Worm (Caenorhabditis elegans): ENCODE data around the gene B0273.1.
"Not testable (repeated sequence)": the region's sequence is repeated elsewhere in the genome, so short reads cannot be mapped to it uniquely, and the experiment has no call there.

The B0273.1 gene

DNA sequence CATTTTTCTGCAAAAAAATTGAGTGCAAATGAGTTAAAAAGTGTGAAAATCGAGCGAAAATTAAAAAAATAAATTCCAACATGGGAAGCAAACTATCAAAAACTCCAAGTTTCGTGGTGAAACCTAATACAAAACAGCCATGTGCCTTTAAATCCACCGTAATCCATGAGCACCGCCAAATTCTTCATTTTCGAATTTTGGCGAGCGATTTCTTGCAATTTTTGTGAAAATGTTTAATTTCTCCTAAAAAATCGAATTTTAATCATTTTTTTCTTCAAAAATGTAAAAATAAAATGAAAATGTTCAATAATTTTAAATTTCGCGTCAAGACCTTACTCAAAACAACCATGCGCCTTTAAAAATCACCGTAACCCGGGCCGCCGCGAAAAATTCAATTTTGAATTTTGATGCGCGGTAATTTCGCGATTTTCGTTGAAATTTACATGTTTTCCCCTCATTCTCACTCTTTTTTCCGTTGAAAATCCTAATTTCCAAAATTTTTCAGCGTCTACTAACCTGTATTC is 7.5 kb upstream of the B0273.1 start, which contains the start of the genes snpc-3.1 and puf-7:
snpc-3.1 (minus strand) TSS at position 51 of the 524 bp plus-strand sequence.
puf-7 (plus strand) TSS at position 506 of the 524 bp plus-strand sequence.
- TF ChIP-seq tab-1 (GFP tag; IDR thresholded peaks at IDR 0.05); ref-1 (GFP tag; conservative IDR thresholded peaks at IDR 0.05); T22C8.4 (GFP tag; IDR thresholded peaks at IDR 0.05): not testable (repeated sequence)

DNA sequence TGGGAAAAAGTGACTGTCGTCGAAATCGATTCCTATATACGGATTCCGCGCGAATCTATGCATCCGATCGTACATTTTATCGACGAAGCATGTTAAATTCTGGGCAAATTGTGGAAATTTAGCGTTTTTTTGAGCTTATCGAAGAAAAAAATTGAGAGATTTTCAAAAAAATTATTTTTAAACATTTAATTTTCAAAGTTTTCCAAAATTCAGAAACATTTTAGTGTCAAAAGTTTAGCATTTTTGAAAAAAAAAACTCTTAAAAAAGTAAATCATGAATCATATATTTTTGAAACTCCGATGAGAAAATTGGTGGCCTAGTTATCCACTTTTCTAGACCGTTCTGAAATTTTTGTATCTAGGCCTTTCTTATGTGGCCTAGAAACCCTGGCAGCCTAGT is 2.7 kb upstream of the B0273.1 start, which contains the start of gene B0273.115:
B0273.115 (minus strand) TSS at position 101 of the 400 bp plus-strand sequence.
- not testable (repeated sequence) for TF ChIP-seq T22C8.4 (GFP tag; IDR thresholded peaks at IDR 0.05); flt-1 (GFP tag; IDR thresholded peaks at IDR 0.05); cog-1 (tag; optimal IDR thresholded peaks at IDR 0.05)

DNA sequence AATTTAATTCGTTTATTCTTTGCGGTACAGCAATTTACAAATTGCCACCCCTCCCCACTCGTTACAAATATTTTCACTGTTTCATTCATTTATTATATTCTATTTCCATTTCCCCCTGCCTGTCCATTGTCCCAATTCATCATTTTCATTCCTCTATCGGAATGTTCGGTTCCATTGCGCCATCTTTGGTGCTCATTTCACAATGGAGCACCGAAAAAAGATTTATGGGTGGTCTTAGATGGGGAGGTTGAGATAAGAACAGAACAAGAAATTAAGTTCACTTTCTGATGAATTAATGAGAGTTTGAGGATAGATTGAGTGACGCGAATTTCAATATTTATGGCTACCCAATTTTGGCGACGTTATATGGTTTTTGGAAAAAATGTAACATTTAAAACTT is 1.6 kb upstream of the B0273.1 start:
- TF ChIP-seq ztf-23 (GFP tag; IDR thresholded peaks at IDR 0.05) (no peak), flt-1 (GFP tag; IDR thresholded peaks at IDR 0.05) (no peak), tab-1 (GFP tag; IDR thresholded peaks at IDR 0.05) (no peak), cog-1 (tag; optimal IDR thresholded peaks at IDR 0.05) (no peak), T22C8.4 (GFP tag; IDR thresholded peaks at IDR 0.05) (no peak), ztf-29 (GFP tag; IDR thresholded peaks at IDR 0.05) (no peak), klf-2 (GFP tag; conservative IDR thresholded peaks at IDR 0.05) (no peak), med-1 (GFP tag; optimal IDR thresholded peaks at IDR 0.05; ENCODE audit: insufficient read depth) (no peak), ref-1 (GFP tag; conservative IDR thresholded peaks at IDR 0.05) (no peak)

DNA sequence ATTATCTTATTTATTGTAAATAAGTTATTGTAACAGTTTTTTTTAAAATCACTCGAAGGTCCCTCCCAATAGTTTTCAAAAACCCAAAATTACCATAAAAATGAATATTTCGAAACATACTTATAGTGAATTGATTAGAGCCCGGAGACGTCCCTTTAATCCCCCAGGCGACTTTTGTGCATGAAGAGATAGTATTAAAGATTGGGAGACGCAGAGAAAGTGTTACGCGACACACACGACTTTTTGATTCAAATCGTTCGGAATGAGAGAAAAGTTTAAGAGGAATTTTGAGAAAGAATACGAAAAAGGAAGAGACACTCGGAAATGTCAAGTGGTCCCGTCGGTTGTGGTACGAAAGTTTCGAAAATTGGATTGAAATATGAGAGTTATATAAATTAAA is 657 bp upstream of the B0273.1 start:
- TF ChIP-seq ref-1 (GFP tag; conservative IDR thresholded peaks at IDR 0.05) (no peak), tab-1 (GFP tag; IDR thresholded peaks at IDR 0.05) (no peak), med-1 (GFP tag; optimal IDR thresholded peaks at IDR 0.05; ENCODE audit: insufficient read depth) (no peak), klf-2 (GFP tag; conservative IDR thresholded peaks at IDR 0.05) (no peak), ztf-23 (GFP tag; IDR thresholded peaks at IDR 0.05) (no peak), T22C8.4 (GFP tag; IDR thresholded peaks at IDR 0.05) (no peak), flt-1 (GFP tag; IDR thresholded peaks at IDR 0.05) (no peak), ztf-29 (GFP tag; IDR thresholded peaks at IDR 0.05) (no peak)

DNA sequence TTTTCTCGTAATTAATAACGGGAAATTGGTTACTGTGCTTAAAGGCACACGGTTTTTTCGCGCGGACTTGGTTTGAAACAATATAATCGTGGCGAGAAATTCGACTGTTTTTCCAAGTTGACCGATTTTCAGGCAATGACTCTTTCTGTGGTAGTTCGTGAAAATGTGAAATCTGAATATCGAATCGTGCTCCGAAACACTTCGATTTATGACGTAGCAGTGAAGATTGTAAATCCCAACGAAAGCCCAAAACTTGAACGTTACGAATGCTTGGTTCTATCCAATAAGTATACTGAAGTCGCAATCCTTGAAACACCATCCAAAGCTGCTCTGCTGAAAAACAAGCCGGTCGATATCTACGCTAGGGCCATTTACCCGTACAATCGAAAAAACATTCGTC is 307 bp downstream of the B0273.1 start:
- TF ChIP-seq ref-1 (GFP tag; conservative IDR thresholded peaks at IDR 0.05), result no peak
- TF ChIP-seq flt-1 (GFP tag; IDR thresholded peaks at IDR 0.05), result no peak
- no peak for TF ChIP-seq cog-1 (tag; optimal IDR thresholded peaks at IDR 0.05)
- TF ChIP-seq ztf-29 (GFP tag; IDR thresholded peaks at IDR 0.05), result no peak
- TF ChIP-seq tab-1 (GFP tag; IDR thresholded peaks at IDR 0.05), result no peak
- no peak for TF ChIP-seq ztf-23 (GFP tag; IDR thresholded peaks at IDR 0.05)
- TF ChIP-seq klf-2 (GFP tag; conservative IDR thresholded peaks at IDR 0.05), result no peak
- TF ChIP-seq med-1 (GFP tag; optimal IDR thresholded peaks at IDR 0.05; ENCODE audit: insufficient read depth), result no peak
- no peak for TF ChIP-seq T22C8.4 (GFP tag; IDR thresholded peaks at IDR 0.05)

DNA sequence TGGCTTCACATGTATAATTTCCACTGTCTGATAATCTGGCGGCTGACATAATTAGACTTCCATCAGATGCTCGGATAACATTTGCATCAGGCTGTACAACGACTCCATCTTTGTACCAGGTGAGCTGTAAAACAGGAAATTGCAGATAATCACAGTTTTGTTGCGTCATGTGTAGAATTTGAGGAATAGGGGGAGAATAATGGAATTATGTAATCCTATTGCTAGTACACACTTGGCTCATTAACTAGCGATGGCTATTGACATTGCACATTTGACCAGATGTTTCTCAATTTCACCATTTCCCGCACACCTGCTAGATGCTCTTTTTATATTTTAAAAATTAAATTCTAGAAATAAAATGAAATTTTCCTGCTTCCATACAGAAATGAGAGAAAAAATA is 7.6 kb downstream of the B0273.1 start:
- TF ChIP-seq flt-1 (GFP tag; IDR thresholded peaks at IDR 0.05), result no peak
- TF ChIP-seq T22C8.4 (GFP tag; IDR thresholded peaks at IDR 0.05), result no peak
- no peak for TF ChIP-seq tab-1 (GFP tag; IDR thresholded peaks at IDR 0.05)
- TF ChIP-seq med-1 (GFP tag; optimal IDR thresholded peaks at IDR 0.05; ENCODE audit: insufficient read depth), result no peak
- no peak for TF ChIP-seq ztf-23 (GFP tag; IDR thresholded peaks at IDR 0.05)
- no peak for TF ChIP-seq cog-1 (tag; optimal IDR thresholded peaks at IDR 0.05)
- no peak for TF ChIP-seq ref-1 (GFP tag; conservative IDR thresholded peaks at IDR 0.05)
- no peak for TF ChIP-seq klf-2 (GFP tag; conservative IDR thresholded peaks at IDR 0.05)
- TF ChIP-seq ztf-29 (GFP tag; IDR thresholded peaks at IDR 0.05), result no peak

DNA sequence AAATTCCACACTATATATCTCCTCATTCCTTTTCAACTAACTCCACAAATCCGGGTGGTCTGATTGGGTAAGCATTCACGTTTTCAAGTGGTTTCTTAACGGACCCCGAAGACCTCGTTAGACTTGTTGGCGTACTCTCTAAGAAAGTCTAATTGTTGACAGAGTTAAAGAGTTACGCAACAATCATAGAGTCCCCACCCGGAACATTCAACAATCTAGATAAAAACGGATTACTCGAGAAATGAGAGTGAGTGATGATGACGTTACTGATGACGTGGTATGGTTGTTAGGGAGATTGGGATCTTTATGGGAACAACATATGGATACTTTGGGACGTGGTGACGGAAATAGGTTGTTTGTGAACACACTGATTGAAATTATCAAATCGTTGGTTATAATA is 8.8 kb downstream of the B0273.1 start:
- no peak for TF ChIP-seq med-1 (GFP tag; optimal IDR thresholded peaks at IDR 0.05; ENCODE audit: insufficient read depth)
- TF ChIP-seq ztf-29 (GFP tag; IDR thresholded peaks at IDR 0.05), result no peak
- TF ChIP-seq cog-1 (tag; optimal IDR thresholded peaks at IDR 0.05), result no peak
- no peak for TF ChIP-seq ref-1 (GFP tag; conservative IDR thresholded peaks at IDR 0.05)
- TF ChIP-seq ztf-23 (GFP tag; IDR thresholded peaks at IDR 0.05), result no peak
- TF ChIP-seq klf-2 (GFP tag; conservative IDR thresholded peaks at IDR 0.05), result no peak
- no peak for TF ChIP-seq flt-1 (GFP tag; IDR thresholded peaks at IDR 0.05)

DNA sequence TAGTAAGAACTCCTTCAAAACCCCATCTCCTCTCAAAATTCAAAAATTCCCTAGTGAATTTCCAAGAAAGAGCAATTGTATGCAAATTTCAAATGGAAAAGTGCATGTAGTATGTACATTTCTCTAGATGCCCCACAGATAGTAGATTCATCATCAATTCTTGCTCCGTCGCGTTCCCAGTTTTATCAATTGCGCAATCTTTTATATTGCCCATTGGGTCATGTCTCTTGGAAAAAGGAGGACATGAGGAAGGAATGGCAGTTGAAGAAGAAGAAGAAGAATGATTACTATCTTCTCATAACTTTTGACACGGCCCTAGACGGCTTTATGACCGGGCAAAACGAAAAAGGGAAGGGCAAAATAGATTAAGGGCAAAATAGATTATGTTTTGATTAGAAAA is 12.8 kb downstream of the B0273.1 start:
- TF ChIP-seq ztf-29 (GFP tag; IDR thresholded peaks at IDR 0.05), result no peak
- no peak for TF ChIP-seq tab-1 (GFP tag; IDR thresholded peaks at IDR 0.05)
- no peak for TF ChIP-seq ztf-23 (GFP tag; IDR thresholded peaks at IDR 0.05)

DNA sequence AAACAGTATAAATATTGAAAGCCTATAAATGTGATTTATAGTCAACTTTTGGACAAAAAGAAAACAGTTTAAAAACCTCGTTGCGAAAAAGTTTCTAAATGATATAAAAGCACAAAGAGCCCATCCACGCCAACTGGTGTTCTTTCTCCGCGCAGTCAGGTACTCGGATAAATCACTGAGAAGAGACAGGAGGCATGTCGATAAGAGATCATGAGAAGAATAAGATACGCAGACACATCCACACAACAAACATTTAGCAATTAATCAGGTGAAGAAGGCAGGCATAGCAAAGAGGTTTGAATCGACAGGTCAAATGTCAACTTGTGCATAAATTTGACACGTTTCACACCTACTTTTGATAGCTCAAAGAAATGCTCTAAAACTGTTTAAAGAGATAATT is 14.0 kb downstream of the B0273.1 start:
- peak; percentile 19 for TF ChIP-seq cog-1 (tag; optimal IDR thresholded peaks at IDR 0.05)
- no peak for TF ChIP-seq ref-1 (GFP tag; conservative IDR thresholded peaks at IDR 0.05)
- TF ChIP-seq ztf-29 (GFP tag; IDR thresholded peaks at IDR 0.05), result no peak

DNA sequence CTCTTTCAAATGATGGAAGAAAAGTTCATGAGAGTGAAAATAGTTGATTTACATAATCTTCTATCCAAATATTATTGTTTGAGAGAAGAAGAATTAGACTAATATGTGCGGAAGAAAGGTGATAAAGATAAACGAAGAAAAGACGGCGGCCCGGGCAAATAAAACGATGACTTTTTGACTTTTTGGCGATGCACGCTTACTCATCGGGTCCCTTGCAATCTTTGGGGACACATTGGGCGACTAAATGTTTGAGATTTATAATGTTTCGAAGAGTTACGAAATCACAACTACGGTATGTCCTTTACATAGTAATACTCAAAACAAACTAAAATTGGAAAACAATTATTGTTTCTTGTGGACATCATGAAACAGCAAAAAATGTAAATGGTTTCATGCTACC is 21.0 kb downstream of the B0273.1 start:
- no peak for TF ChIP-seq ztf-23 (GFP tag; IDR thresholded peaks at IDR 0.05)
- TF ChIP-seq T22C8.4 (GFP tag; IDR thresholded peaks at IDR 0.05), result no peak
- no peak for TF ChIP-seq med-1 (GFP tag; optimal IDR thresholded peaks at IDR 0.05; ENCODE audit: insufficient read depth)
- TF ChIP-seq ztf-29 (GFP tag; IDR thresholded peaks at IDR 0.05), result no peak
- TF ChIP-seq cog-1 (tag; optimal IDR thresholded peaks at IDR 0.05), result no peak
- TF ChIP-seq flt-1 (GFP tag; IDR thresholded peaks at IDR 0.05), result no peak
- TF ChIP-seq tab-1 (GFP tag; IDR thresholded peaks at IDR 0.05), result no peak
- TF ChIP-seq ref-1 (GFP tag; conservative IDR thresholded peaks at IDR 0.05), result no peak
- no peak for TF ChIP-seq klf-2 (GFP tag; conservative IDR thresholded peaks at IDR 0.05)

DNA sequence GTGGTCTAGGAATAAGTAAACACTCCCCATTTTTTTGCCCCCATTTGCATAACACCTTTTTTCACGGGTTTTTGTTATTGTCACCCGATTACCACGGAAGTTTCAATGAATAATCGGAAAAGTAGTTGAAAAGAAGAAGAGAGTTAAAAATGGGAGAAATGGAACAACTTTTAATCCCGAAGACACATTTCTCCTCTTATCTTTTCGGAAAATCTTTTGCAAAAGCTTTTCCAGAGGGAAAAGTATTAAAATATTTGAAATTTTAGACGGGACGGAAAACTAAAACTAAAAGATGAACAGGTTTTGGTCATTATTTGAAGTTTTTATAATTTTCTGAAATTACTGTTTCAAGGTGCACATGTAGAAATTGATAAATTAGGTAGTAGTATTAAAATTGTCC is 25.3 kb downstream of the B0273.1 start:
- no peak for TF ChIP-seq T22C8.4 (GFP tag; IDR thresholded peaks at IDR 0.05)
- no peak for TF ChIP-seq cog-1 (tag; optimal IDR thresholded peaks at IDR 0.05)
- no peak for TF ChIP-seq tab-1 (GFP tag; IDR thresholded peaks at IDR 0.05)
- no peak for TF ChIP-seq klf-2 (GFP tag; conservative IDR thresholded peaks at IDR 0.05)
- TF ChIP-seq med-1 (GFP tag; optimal IDR thresholded peaks at IDR 0.05; ENCODE audit: insufficient read depth), result no peak
- no peak for TF ChIP-seq ztf-29 (GFP tag; IDR thresholded peaks at IDR 0.05)
- no peak for TF ChIP-seq ref-1 (GFP tag; conservative IDR thresholded peaks at IDR 0.05)
- no peak for TF ChIP-seq flt-1 (GFP tag; IDR thresholded peaks at IDR 0.05)
- TF ChIP-seq ztf-23 (GFP tag; IDR thresholded peaks at IDR 0.05), result no peak
